Fruit fly (Drosophila melanogaster) S2 (cell line): Measurements from ENCODE around the gene CG9426.

ENCODE experiments used
- CG8478 ChIP-seq: fragments of >200 bp; optimal IDR thresholded peaks from 2 replicates; lab custom pipeline; 2018
- CTCF ChIP-seq, 2 experiments: fragments of >200 bp; optimal IDR thresholded peaks; 2 replicates each; lab custom pipeline; 2018

DNA sequence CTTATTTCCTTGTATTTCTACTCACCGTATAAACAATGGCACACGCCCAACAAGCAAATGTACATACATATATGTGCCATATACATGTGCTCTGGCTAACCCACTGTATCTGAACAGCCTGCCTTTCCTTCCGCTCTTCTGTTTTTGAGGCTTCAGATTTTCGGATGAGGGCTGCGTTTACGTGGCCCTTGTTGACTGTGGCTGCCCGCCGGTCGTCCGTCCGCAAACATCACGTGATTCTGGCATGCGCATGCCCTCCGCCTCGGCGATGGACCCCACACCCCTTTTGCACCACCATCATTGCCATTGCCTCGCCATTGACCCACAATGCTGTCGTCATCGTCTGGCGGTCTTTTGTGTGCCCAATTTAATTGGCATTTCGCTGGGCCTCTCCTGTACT is 14.5 kb downstream of the CG9426 start:
- no peak for TF ChIP-seq CTCF (optimal IDR thresholded peaks at IDR 0.05; lab: Kevin White, UChicago)
- no peak for TF ChIP-seq CG8478 (lab: Kevin White, UChicago)
